Worm (Caenorhabditis elegans) whole organism, midembryonic: ENCODE data around the gene srg-28.

ENCODE experiments used
- T22C8.4 ChIP-seq: fragments of 200-800 bp; sonication (Bioruptor generic); IDR thresholded peaks from 2 replicates; pipeline ENCODE4 v1.3.6; 2022; ENCODE audit warnings: missing genetic modification characterization, missing compliant biosample characterization
- cog-1 ChIP-seq: sonication (generic microtip); optimal IDR thresholded peaks from 2 replicates; lab custom pipeline; 2016; ENCODE audit warnings: missing genetic modification characterization, missing compliant biosample characterization
- flt-1 ChIP-seq: fragments of 200-800 bp; sonication (Bioruptor generic); IDR thresholded peaks from 2 replicates; pipeline ENCODE4 v1.3.6; 2022; ENCODE audit warnings: missing genetic modification characterization, missing compliant biosample characterization
- klf-2 ChIP-seq: fragments of 200-800 bp; sonication (Bioruptor generic); conservative IDR thresholded peaks from 2 replicates; pipeline ENCODE4 v1.3.6; 2022; ENCODE audit warnings: missing genetic modification reagents, missing genetic modification characterization, missing compliant biosample characterization
- med-1 ChIP-seq: sonication (generic microtip); optimal IDR thresholded peaks from 2 replicates; lab custom pipeline; 2017; ENCODE audit warnings: missing genetic modification characterization, mild to moderate bottlenecking, missing compliant biosample characterization, antibody characterized with exemption, missing genetic modification reagents; ENCODE audit not compliant: insufficient read depth
- tab-1 ChIP-seq: fragments of 200-800 bp; sonication (Bioruptor generic); IDR thresholded peaks from 2 replicates; pipeline ENCODE4 v1.3.6; 2022; ENCODE audit warnings: missing genetic modification characterization, missing compliant biosample characterization
- ztf-23 ChIP-seq: fragments of 200-800 bp; sonication (Bioruptor generic); IDR thresholded peaks from 2 replicates; pipeline ENCODE4 v1.3.6; 2022; ENCODE audit warnings: missing genetic modification reagents, missing genetic modification characterization, missing compliant biosample characterization
- ztf-29 ChIP-seq: fragments of 200-800 bp; sonication (Bioruptor generic); IDR thresholded peaks from 2 replicates; pipeline ENCODE4 v1.3.6; 2022; ENCODE audit warnings: missing genetic modification reagents, missing genetic modification characterization, missing compliant biosample characterization

DNA sequence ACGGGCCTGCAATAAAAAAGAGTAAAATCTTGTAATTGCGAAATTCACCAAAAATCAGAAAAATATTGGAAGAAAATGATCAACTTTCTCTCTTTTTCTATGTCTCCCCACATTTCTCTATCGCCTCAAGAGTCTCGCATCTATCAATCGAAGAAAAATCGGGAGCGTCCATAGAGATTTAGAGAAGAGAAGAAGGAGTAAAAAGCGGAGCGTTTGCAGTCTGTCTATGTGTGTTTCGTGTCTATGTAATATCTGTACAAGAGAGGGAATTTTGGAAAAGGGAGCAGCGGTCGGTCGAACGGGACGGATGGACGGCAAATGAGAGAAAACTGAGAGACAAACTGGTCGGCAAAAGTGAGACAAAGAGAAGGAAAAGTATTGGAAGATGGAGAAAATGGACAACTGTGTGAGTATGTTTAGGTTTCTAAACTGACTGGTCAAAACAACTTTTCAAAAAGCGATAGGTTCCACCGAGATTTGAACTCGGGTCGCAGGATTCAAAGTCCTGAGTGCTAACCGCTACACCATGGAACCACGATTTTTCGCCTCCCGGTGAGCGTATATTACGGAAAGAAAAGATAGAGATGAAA is 4.9 kb upstream of the srg-28 start:
- TF ChIP-seq flt-1 = no peak
- no peak for TF ChIP-seq ztf-23
- TF ChIP-seq ztf-29 = no peak
- no peak for TF ChIP-seq med-1 (GFP tag; lab: Kevin White, UChicago)
- TF ChIP-seq klf-2 (GFP tag; lab: Robert Waterston, UW) = 0 out of 2 replicates have a peak, but pooled peaks have one; percentile 13
- TF ChIP-seq T22C8.4 (GFP tag; lab: Robert Waterston, UW) = no peak
- TF ChIP-seq cog-1 (tag; lab: Kevin White, UChicago) = no peak
- no peak for TF ChIP-seq tab-1 (GFP tag; lab: Robert Waterston, UW)
